Fruit fly (Drosophila melanogaster): ENCODE measurements around the gene CG32755.

The CG32755 gene

dm6 chrX:5989368-5989767, 39.3 kb downstream of the CG32755 start (continued):
- TF ChIP-seq CG7372 (GFP tag; IDR thresholded peaks at IDR 0.05): no peak
- no peak for TF ChIP-seq CG10147 (GFP tag; optimal IDR thresholded peaks at IDR 0.05)
- TF ChIP-seq insv (GFP tag; optimal IDR thresholded peaks at IDR 0.05): no peak
- no peak for TF ChIP-seq CG10321 (GFP tag; IDR thresholded peaks at IDR 0.05)
- no peak for TF ChIP-seq MBD-R2 (GFP tag; IDR thresholded peaks at IDR 0.05)
- TF ChIP-seq chn (GFP tag; optimal IDR thresholded peaks at IDR 0.05): no peak
- no peak for TF ChIP-seq slou (GFP tag; optimal IDR thresholded peaks at IDR 0.05)
- no peak for TF ChIP-seq CG5953 (GFP tag; IDR thresholded peaks at IDR 0.05)
- peak; percentile 18 for TF ChIP-seq CG10267 (tag; optimal IDR thresholded peaks at IDR 0.05)
- peak; percentile 18 for TF ChIP-seq CG12769 (tag; optimal IDR thresholded peaks at IDR 0.05)
- no peak for TF ChIP-seq gro (GFP tag; optimal IDR thresholded peaks at IDR 0.05)
- TF ChIP-seq CG31365 (tag; optimal IDR thresholded peaks at IDR 0.05): no peak
- no peak for TF ChIP-seq NK7.1 (GFP tag; optimal IDR thresholded peaks at IDR 0.05)
- no peak for TF ChIP-seq BtbVII (GFP tag; optimal IDR thresholded peaks at IDR 0.05)
- peak; percentile 49 for TF ChIP-seq Blimp-1 (GFP tag; optimal IDR thresholded peaks at IDR 0.05)
- TF ChIP-seq pfk (GFP tag; optimal IDR thresholded peaks at IDR 0.05): no peak
- no peak for TF ChIP-seq Dfd (GFP tag; optimal IDR thresholded peaks at IDR 0.05)
- no peak for TF ChIP-seq NC2β (GFP tag; optimal IDR thresholded peaks at IDR 0.05)
- peak; percentile 23; the same call in 1 of the 2 replicates for TF ChIP-seq peb (GFP tag; IDR thresholded peaks at IDR 0.05)
- no peak for TF ChIP-seq slp2 (GFP tag; optimal IDR thresholded peaks at IDR 0.05)
- TF ChIP-seq CG2875 (GFP tag; optimal IDR thresholded peaks at IDR 0.05): no peak
- TF ChIP-seq Poxn (GFP tag; IDR thresholded peaks at IDR 0.05): no peak
- no peak for TF ChIP-seq scrt (GFP tag; optimal IDR thresholded peaks at IDR 0.05)
- TF ChIP-seq CG11723 (GFP tag; optimal IDR thresholded peaks at IDR 0.05): no peak
- no peak for TF ChIP-seq CG3065 (GFP tag; optimal IDR thresholded peaks at IDR 0.05)
- no peak for TF ChIP-seq cas (GFP tag; IDR thresholded peaks at IDR 0.05)
- no peak for TF ChIP-seq CG30020 (tag; optimal IDR thresholded peaks at IDR 0.05)
- TF ChIP-seq CG18599 (GFP tag; optimal IDR thresholded peaks at IDR 0.05): peak; percentile 23
- peak; percentile 59 for TF ChIP-seq CG14441 (GFP tag; IDR thresholded peaks at IDR 0.05)
- TF ChIP-seq CG2199 (GFP tag; IDR thresholded peaks at IDR 0.05): no peak
- no peak for TF ChIP-seq CG17568 (GFP tag; optimal IDR thresholded peaks at IDR 0.05)
- TF ChIP-seq dysf (GFP tag; IDR thresholded peaks at IDR 0.05): peak; percentile 50; the same call in 2 of the 3 replicates
- no peak for TF ChIP-seq HHEX (GFP tag; optimal IDR thresholded peaks at IDR 0.05)
- no peak for TF ChIP-seq CG34224 (GFP tag; IDR thresholded peaks at IDR 0.05; ENCODE audit: partially characterized antibody)
- TF ChIP-seq Drgx (GFP tag; IDR thresholded peaks at IDR 0.05): no peak
- TF ChIP-seq CG1529 (GFP tag; optimal IDR thresholded peaks at IDR 0.05): no peak
- TF ChIP-seq zf30C (GFP tag; optimal IDR thresholded peaks at IDR 0.05): no peak
- no peak for TF ChIP-seq CG2129 (GFP tag; IDR thresholded peaks at IDR 0.05; ENCODE audit: partially characterized antibody)
- TF ChIP-seq CG15011 (GFP tag; optimal IDR thresholded peaks at IDR 0.05): no peak
- TF ChIP-seq Vsx1 (GFP tag; optimal IDR thresholded peaks at IDR 0.05): no peak
- no peak for TF ChIP-seq CG13624 (GFP tag; optimal IDR thresholded peaks at IDR 0.05)
- peak; percentile 67 for TF ChIP-seq CG31441 (GFP tag; IDR thresholded peaks at IDR 0.05)
- peak; percentile 14 for TF ChIP-seq CG10209 (GFP tag; optimal IDR thresholded peaks at IDR 0.05)
- TF ChIP-seq Gug (GFP tag; IDR thresholded peaks at IDR 0.05): no peak
- no peak for TF ChIP-seq CG1832 (GFP tag; optimal IDR thresholded peaks at IDR 0.05)
- peak; percentile 39 for TF ChIP-seq Ssrp (tag; optimal IDR thresholded peaks at IDR 0.05)
- peak; percentile 56 for TF ChIP-seq phol (tag; optimal IDR thresholded peaks at IDR 0.05)
- TF ChIP-seq Six4 (GFP tag; optimal IDR thresholded peaks at IDR 0.05): no peak
- TF ChIP-seq CG12299 (tag; optimal IDR thresholded peaks at IDR 0.05): no peak
- peak; percentile 2 to 11 for TF ChIP-seq chif (GFP tag; optimal IDR thresholded peaks at IDR 0.05)
- no peak for TF ChIP-seq Lhr (GFP tag; optimal IDR thresholded peaks at IDR 0.05)

Measured in whole organism, embryonic.